Worm (Caenorhabditis elegans) whole organism, L4/young adult: ENCODE measurements around the gene gei-14.

Source experiments
- dao-5 ChIP-seq: sonication (generic microtip); optimal IDR thresholded peaks from 2 replicates; lab custom pipeline; 2016; ENCODE audit warnings: missing genotype, missing genetic modification characterization, moderate library complexity, missing compliant biosample characterization
- him-1 ChIP-seq: sonication (generic microtip); optimal IDR thresholded peaks from 2 replicates; lab custom pipeline; 2016; ENCODE audit warnings: missing genotype, missing genetic modification reagents, missing genetic modification characterization, missing compliant biosample characterization

DNA sequence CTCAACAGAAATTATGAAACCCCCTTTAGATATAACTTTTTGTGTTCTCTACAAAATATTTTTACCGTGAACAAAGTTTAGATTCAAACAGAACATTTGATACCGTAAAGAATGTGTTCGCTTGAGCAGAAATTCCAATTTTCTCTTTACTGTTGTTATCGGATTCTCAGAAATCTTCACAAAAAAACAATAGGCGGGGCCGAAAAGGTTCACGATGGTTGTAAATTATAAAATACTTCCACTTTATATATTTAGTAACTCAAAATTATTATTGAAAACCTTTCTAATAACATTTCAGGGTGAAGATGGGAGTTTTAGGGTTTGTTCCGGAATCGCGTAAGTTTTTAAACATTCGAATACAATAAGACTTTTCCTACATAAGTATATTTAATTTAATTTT is 37.9 kb downstream of the gei-14 start, which contains the start of gene nlp-5:
- TF ChIP-seq him-1 (tag; lab: Kevin White, UChicago) (no peak), dao-5 (tag; lab: Kevin White, UChicago) (no peak)
